Worm (Caenorhabditis elegans) whole organism, young adult: ENCODE results near the gene gcl-1.
A peak's percentile ranks its signal among the peaks of the same experiment; 100 is the strongest.

Experiments used
- B0035.1 ChIP-seq: sonication (generic microtip); optimal IDR thresholded peaks from 2 replicates; lab custom pipeline; 2016; ENCODE audit warnings: missing genetic modification characterization, mild to moderate bottlenecking, missing compliant biosample characterization, missing genotype, missing genetic modification reagents
- D2030.7 ChIP-seq: fragments of 200-800 bp; sonication (Bioruptor generic); IDR thresholded peaks from 2 replicates; pipeline ENCODE4 v1.3.6; 2022; ENCODE audit warnings: missing genetic modification reagents, missing genetic modification characterization, missing compliant biosample characterization
- F33H1.4 ChIP-seq: fragments of 200-800 bp; sonication (Bioruptor generic); IDR thresholded peaks from 2 replicates; pipeline ENCODE4 v1.3.6; 2022; ENCODE audit warnings: missing genetic modification reagents, missing genetic modification characterization, missing compliant biosample characterization
- F37B4.10 ChIP-seq: fragments of 200-800 bp; sonication (Bioruptor generic); IDR thresholded peaks from 2 replicates; pipeline ENCODE4 v1.3.6; 2022; ENCODE audit warnings: missing genetic modification characterization, missing compliant biosample characterization
- F49E8.2 ChIP-seq: sonication (generic microtip); optimal IDR thresholded peaks from 3 replicates; lab custom pipeline; 2017; ENCODE audit warnings: missing genetic modification characterization, mild to moderate bottlenecking, missing compliant biosample characterization, antibody characterized with exemption, moderate library complexity; ENCODE audit not compliant: insufficient read depth
- K11D2.4 ChIP-seq: fragments of 200-800 bp; sonication (Bioruptor generic); IDR thresholded peaks from 2 replicates; pipeline ENCODE4 v1.3.6; 2022; ENCODE audit warnings: missing genetic modification reagents, missing genetic modification characterization, missing compliant biosample characterization
- Y53F4B.3 ChIP-seq: fragments of 200-800 bp; sonication (Bioruptor generic); IDR thresholded peaks from 2 replicates; pipeline ENCODE4 v1.3.6; 2022; ENCODE audit warnings: missing genetic modification reagents, missing genetic modification characterization, missing compliant biosample characterization
- Y53G8AR.9 ChIP-seq: fragments of 200-800 bp; sonication (Bioruptor generic); conservative IDR thresholded peaks from 2 replicates; pipeline ENCODE4 v1.3.6; 2022; ENCODE audit warnings: missing genetic modification reagents, missing genetic modification characterization, missing compliant biosample characterization
- Y56A3A.18 ChIP-seq: fragments of 200-800 bp; sonication (Bioruptor generic); IDR thresholded peaks from 2 replicates; pipeline ENCODE4 v1.3.6; 2022; ENCODE audit warnings: missing genetic modification reagents, missing genetic modification characterization, missing compliant biosample characterization
- Y79H2A.3 ChIP-seq: fragments of 200-800 bp; sonication (Bioruptor generic); conservative IDR thresholded peaks from 2 replicates; pipeline ENCODE4 v1.3.6; 2022; ENCODE audit warnings: missing genetic modification reagents, missing genetic modification characterization, missing compliant biosample characterization
- Y95B8A.8 ChIP-seq: fragments of 200-800 bp; sonication (Bioruptor generic); IDR thresholded peaks from 2 replicates; pipeline ENCODE4 v1.3.6; 2022; ENCODE audit warnings: missing genetic modification reagents, missing genetic modification characterization, missing compliant biosample characterization
- athp-1 ChIP-seq: sonication (generic microtip); optimal IDR thresholded peaks from 2 replicates; lab custom pipeline; 2017; ENCODE audit warnings: mild to moderate bottlenecking, missing genetic modification characterization, missing compliant biosample characterization
- attf-5 ChIP-seq: fragments of 200-800 bp; sonication (Bioruptor generic); optimal IDR thresholded peaks from 2 replicates; lab custom pipeline; 2018; ENCODE audit warnings: mild to moderate bottlenecking, missing genetic modification characterization, missing compliant biosample characterization
- attf-6 ChIP-seq: fragments of 200-800 bp; sonication (Bioruptor generic); IDR thresholded peaks from 2 replicates; pipeline ENCODE4 v1.3.6; 2022; ENCODE audit warnings: missing genetic modification reagents, missing genetic modification characterization, missing compliant biosample characterization
- cebp-2 ChIP-seq: fragments of 200-800 bp; sonication (Bioruptor generic); IDR thresholded peaks from 2 replicates; pipeline ENCODE4 v1.3.6; 2022; ENCODE audit warnings: missing genetic modification characterization, missing compliant biosample characterization
- ceh-100 ChIP-seq: fragments of 200-800 bp; sonication (Bioruptor generic); IDR thresholded peaks from 2 replicates; pipeline ENCODE4 v1.3.6; 2022; ENCODE audit warnings: missing genetic modification reagents, missing genetic modification characterization, missing compliant biosample characterization
- ceh-40 ChIP-seq: fragments of 200-800 bp; sonication (Bioruptor generic); IDR thresholded peaks from 2 replicates; pipeline ENCODE4 v1.3.6; 2022; ENCODE audit warnings: missing genetic modification characterization, missing compliant biosample characterization
- dox-1 ChIP-seq: fragments of 200-800 bp; sonication (Bioruptor generic); IDR thresholded peaks from 2 replicates; pipeline ENCODE4 v1.3.6; 2022; ENCODE audit warnings: missing genetic modification reagents, missing genetic modification characterization, missing compliant biosample characterization
- egrh-3 ChIP-seq: fragments of 200-800 bp; sonication (Bioruptor generic); IDR thresholded peaks from 2 replicates; pipeline ENCODE4 v1.3.6; 2022; ENCODE audit warnings: missing genetic modification reagents, missing genetic modification characterization, missing compliant biosample characterization
- hmg-1.2 ChIP-seq: fragments of 200-800 bp; sonication (Bioruptor generic); IDR thresholded peaks from 2 replicates; pipeline ENCODE4 v1.3.6; 2022; ENCODE audit warnings: missing genetic modification reagents, missing genetic modification characterization, missing compliant biosample characterization
- hsf-1 ChIP-seq: fragments of 200-800 bp; sonication (Bioruptor generic); IDR thresholded peaks from 2 replicates; pipeline ENCODE4 v1.3.6; 2022; ENCODE audit warnings: missing genetic modification reagents, missing genetic modification characterization, missing compliant biosample characterization
- madf-3 ChIP-seq: fragments of 200-800 bp; sonication (Bioruptor generic); IDR thresholded peaks from 2 replicates; pipeline ENCODE4 v1.3.6; 2022; ENCODE audit warnings: missing genetic modification reagents, missing genetic modification characterization, missing compliant biosample characterization
- madf-6 ChIP-seq: fragments of 200-800 bp; sonication (Bioruptor generic); IDR thresholded peaks from 2 replicates; pipeline ENCODE4 v1.3.6; 2022; ENCODE audit warnings: missing genetic modification reagents, missing genetic modification characterization, missing compliant biosample characterization
- madf-8 ChIP-seq: fragments of 200-800 bp; sonication (Bioruptor generic); conservative IDR thresholded peaks from 2 replicates; pipeline ENCODE4 v1.3.6; 2022; ENCODE audit warnings: missing genetic modification reagents, missing genetic modification characterization, missing compliant biosample characterization
- nfyb-1 ChIP-seq: fragments of 200-800 bp; sonication (Bioruptor generic); IDR thresholded peaks from 2 replicates; pipeline ENCODE4 v1.3.6; 2022; ENCODE audit warnings: missing genetic modification reagents, missing genetic modification characterization, missing compliant biosample characterization
- nhr-80 ChIP-seq: sonication (generic microtip); optimal IDR thresholded peaks from 2 replicates; lab custom pipeline; 2016; ENCODE audit warnings: missing genetic modification characterization, missing compliant biosample characterization
- nhr-90 ChIP-seq: sonication (generic microtip); optimal IDR thresholded peaks from 2 replicates; lab custom pipeline; 2016; ENCODE audit warnings: missing genotype, mild to moderate bottlenecking, missing genetic modification characterization, missing compliant biosample characterization
- pbrm-1 ChIP-seq: fragments of 200-800 bp; sonication (Bioruptor generic); IDR thresholded peaks from 2 replicates; pipeline ENCODE4 v1.3.6; 2022; ENCODE audit warnings: missing genetic modification reagents, missing genetic modification characterization, missing compliant biosample characterization
- pha-4 ChIP-seq: fragments of 150-350 bp; sonication (generic microtip); optimal IDR thresholded peaks from 2 replicates; lab custom pipeline; 2014; ENCODE audit warnings: missing biosample characterization, missing genetic modification reagents, missing genetic modification characterization
- rcor-1 ChIP-seq: fragments of 200-800 bp; sonication (Bioruptor generic); IDR thresholded peaks from 2 replicates; pipeline ENCODE4 v1.3.6; 2022; ENCODE audit warnings: missing genetic modification reagents, missing genetic modification characterization, missing compliant biosample characterization
- sea-2 ChIP-seq: fragments of 200-800 bp; sonication (Bioruptor generic); IDR thresholded peaks from 2 replicates; pipeline ENCODE4 v1.3.6; 2022; ENCODE audit warnings: missing genetic modification characterization, missing compliant biosample characterization
- snpc-1.1 ChIP-seq: sonication (generic microtip); optimal IDR thresholded peaks from 2 replicates; lab custom pipeline; 2017; ENCODE audit warnings: missing genetic modification characterization, mild to moderate bottlenecking, missing compliant biosample characterization, antibody characterized with exemption, moderate library complexity, missing genotype, missing genetic modification reagents; ENCODE audit not compliant: insufficient read depth
- zfh-2 ChIP-seq: fragments of 200-800 bp; sonication (Bioruptor generic); conservative IDR thresholded peaks from 2 replicates; pipeline ENCODE4 v1.3.6; 2022; ENCODE audit warnings: missing genetic modification reagents, missing genetic modification characterization, missing compliant biosample characterization
- ztf-25 ChIP-seq: fragments of 200-800 bp; sonication (Bioruptor generic); IDR thresholded peaks from 2 replicates; pipeline ENCODE4 v1.3.6; 2022; ENCODE audit warnings: missing genetic modification reagents, missing genetic modification characterization, missing compliant biosample characterization

gcl-1 gene

DNA sequence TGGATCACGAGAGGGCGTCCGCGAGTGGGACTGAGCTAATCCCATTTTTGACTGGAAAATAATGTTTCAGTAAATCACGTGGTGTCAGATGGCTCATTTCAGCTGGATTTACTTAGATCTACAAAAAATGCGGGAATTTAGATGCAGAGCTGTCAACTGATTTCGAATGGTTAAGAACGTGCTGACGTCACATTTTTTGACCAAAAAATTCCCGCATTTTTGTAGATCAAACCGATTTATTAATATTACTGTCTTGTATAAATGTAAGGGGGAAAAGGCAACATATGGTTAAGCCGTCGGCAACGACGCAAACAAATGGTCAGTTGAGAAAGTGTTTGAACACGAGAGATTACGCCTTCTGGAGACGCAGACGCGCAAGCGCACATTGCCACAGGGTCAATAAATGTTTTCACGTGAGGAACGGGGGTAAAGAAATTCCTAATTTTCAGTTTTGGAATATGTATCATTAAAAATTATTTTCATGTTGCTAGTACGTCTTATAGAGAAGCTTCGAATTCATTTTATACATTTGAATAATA, at the start of gene gcl-1:
gcl-1 (minus strand) TSS at position 51 of the 539 bp plus-strand sequence.
- TF ChIP-seq madf-8 (GFP tag; lab: Robert Waterston, UW), result no peak
- peak; percentile 28; the same call in 1 of the 2 replicates for TF ChIP-seq hmg-1.2 (GFP tag; lab: Robert Waterston, UW)

DNA sequence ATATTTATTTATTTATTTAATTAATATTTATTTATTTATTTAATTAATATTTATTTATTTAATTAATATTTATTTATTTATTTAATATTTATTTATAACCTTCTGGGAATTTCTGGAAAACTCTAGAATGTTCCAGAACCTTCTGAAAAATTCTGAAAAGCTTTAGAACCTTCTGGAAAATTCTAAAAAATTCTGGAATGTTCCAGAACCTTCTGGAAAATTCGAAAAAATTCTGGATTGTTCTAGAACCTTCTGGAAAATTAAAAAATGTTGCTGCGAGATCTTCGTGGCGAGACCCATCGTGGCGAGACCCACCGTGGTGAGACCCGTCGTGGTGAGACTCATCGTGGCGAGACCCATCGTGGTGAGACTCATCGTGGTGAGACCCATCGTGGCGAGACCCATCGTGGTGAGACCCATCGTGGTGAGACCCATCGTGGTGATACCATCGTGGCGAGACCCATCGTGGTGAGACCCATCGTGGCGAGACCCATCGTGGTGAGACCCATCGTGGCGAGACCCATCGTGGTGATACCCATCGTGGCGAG, 49.5 kb upstream of the gcl-1 start:
- TF ChIP-seq hsf-1 (GFP tag; lab: Robert Waterston, UW), result peak; percentile 94
- peak; percentile 82; the same call in 1 of the 2 replicates for TF ChIP-seq cebp-2 (GFP tag; lab: Robert Waterston, UW)
- peak; percentile 37 for TF ChIP-seq F33H1.4 (GFP tag; lab: Robert Waterston, UW)
- peak; percentile 51; the same call in 1 of the 2 replicates for TF ChIP-seq egrh-3 (GFP tag; lab: Robert Waterston, UW)

DNA sequence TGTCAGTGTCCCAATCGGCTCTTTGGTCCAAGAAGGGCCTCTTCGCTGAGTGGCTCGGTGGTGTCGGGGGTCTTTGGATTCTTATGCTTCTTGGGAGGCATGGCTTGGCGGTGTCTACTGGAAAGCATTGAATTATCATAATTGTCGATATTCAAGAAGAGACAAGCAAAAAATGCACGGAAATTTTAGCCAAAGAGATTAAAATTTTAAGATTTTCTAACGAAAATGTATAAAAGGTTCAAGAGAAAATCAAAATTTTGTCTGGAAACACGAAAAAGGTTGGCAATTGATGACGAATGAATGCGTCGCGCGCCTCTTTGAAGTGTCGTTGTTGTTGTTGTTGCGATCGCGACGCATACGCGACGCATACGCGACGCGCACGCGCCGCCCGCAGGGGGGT, 48.2 kb upstream of the gcl-1 start, which contains the start of gene Y38H8A.12:
Y38H8A.12 (minus strand) TSS at position 101 of the 400 bp plus-strand sequence.
- TF ChIP-seq F37B4.10 (GFP tag; lab: Robert Waterston, UW), result no peak
- TF ChIP-seq madf-6, result no peak
- TF ChIP-seq pbrm-1, result no peak
- TF ChIP-seq rcor-1 (GFP tag; lab: Robert Waterston, UW), result no peak
- TF ChIP-seq attf-5 (GFP tag; lab: Kevin White, UChicago), result no peak
- TF ChIP-seq pha-4 (tag; lab: Kevin White, UChicago), result no peak

DNA sequence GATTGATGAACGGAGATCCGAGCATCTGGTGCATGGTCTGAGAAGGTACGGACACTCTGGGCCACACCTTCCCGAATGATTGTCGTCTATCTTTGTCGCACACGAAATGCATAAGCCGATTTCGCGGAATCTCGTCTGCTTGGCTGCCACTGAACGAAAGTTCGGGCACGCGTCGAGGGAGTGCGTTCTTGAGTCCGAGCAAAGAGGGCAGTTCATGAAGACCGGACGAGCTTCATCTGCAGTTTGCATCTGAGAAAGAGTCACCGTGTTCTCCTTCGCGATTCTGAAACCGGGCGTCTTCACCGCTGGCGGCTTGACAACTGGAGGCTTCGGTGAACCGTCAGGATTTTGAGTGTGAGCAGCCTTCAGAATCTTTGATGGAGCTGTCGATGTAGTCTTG, 45.5 kb upstream of the gcl-1 start:
- TF ChIP-seq zfh-2, result peak; percentile 69
- no peak for TF ChIP-seq Y53G8AR.9 (GFP tag; lab: Robert Waterston, UW)

DNA sequence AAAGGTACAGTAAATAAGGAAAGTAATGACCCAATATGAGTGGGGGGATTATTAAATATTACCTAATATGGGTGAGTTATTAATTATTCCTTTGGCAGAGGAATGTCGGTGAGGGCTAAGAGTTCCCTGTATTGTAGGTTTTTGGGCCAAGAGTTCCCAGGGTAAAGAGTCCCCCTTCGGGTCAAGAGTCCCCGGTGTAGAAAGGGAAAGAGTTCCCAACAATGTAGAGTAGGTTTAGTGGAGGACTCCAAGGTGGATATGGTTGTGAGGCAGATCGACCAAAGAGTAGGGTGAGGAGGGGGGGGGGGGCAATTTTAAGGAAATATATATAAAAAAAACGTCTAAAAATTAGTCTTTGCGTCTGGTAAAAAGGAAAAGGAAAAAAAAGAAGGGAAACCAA, 44.2 kb upstream of the gcl-1 start:
- TF ChIP-seq Y56A3A.18 (GFP tag; lab: Robert Waterston, UW) (no peak), snpc-1.1 (tag; lab: Kevin White, UChicago) (no peak), madf-6 (peak; percentile 51; the same call in 1 of the 2 replicates), attf-6 (GFP tag; lab: Robert Waterston, UW) (peak; percentile 33; the same call in 1 of the 2 replicates), cebp-2 (GFP tag; lab: Robert Waterston, UW) (0 out of 2 replicates have a peak, but pooled peaks have one; percentile 69), ceh-40 (GFP tag; lab: Robert Waterston, UW) (0 out of 2 replicates have a peak, but pooled peaks have one; percentile 44), D2030.7 (GFP tag; lab: Robert Waterston, UW) (0 out of 2 replicates have a peak, but pooled peaks have one; percentile 30)
- TF ChIP-seq, all 124 proteins: peak for 5

DNA sequence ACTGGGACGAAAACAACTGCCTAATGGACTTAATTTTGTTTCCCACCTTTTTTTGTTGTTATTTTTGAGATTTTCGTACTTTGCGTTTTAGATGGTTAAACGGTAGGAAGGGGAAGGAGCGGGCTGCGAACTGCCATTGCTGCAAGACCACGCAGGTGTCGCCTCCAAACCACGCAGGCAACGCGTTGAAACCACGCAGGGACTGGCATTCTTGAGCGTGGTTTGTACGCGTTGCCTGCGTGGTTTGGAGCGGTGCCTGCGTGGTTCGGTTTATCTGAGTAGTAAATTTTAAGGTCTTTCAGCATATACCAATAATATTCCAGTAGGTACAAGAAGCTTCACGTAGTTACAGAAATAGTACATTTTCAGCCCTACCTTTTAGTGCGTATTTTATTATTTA, 43.4 kb upstream of the gcl-1 start:
- TF ChIP-seq cebp-2 (GFP tag; lab: Robert Waterston, UW) (peak; percentile 91), ztf-25 (GFP tag; lab: Robert Waterston, UW) (0 out of 2 replicates have a peak, but pooled peaks have one; percentile 44), Y95B8A.8 (0 out of 2 replicates have a peak, but pooled peaks have one; percentile 12)

DNA sequence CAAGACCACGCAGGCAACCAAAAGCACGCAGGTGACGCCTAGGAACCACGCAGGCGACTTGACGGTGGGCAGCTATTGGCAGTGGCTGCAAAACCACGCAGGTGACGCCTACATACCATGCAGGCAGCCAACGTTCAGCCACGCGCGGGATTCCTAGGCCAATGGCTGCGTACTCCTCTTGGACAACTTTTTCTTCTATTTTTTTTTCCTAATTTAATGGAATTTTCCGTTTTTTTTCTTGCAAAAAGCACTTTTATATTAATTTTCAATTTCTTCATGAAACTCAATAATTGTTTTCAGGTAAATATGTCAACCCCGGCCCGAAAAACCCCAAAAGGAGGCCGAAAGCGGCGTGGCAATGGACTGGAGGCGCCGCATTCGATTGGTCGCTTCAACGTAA, 42.5 kb upstream of the gcl-1 start, which contains the start of gene Y38H8A.7:
Y38H8A.7 (plus strand) TSS at position 301 of the 400 bp plus-strand sequence.
- TF ChIP-seq dox-1 (GFP tag; lab: Robert Waterston, UW) (peak; percentile 42; the same call in 1 of the 2 replicates), egrh-3 (GFP tag; lab: Robert Waterston, UW) (peak; percentile 25; the same call in 1 of the 2 replicates)

DNA sequence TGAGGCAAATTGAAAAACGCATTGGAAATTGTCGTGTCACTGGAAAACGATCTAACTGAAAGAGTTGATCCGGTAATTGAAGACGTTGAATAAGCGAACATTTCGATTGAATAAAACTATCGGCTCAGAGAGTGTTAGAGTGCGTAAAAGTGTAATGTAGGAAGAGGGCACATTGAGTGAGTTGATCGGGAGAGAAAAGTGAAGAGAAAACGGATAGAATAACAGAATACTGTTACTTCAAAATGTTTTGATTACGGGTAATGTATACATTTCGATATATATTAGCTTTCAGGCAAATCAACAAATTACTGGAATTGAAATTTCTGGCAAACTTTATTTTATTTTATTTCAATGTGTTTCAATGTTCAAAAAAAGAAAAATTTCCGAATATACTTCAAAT, 42.0 kb upstream of the gcl-1 start, which contains the start of gene uso-1:
uso-1 (minus strand) TSS at position 101 of the 400 bp plus-strand sequence.
- TF ChIP-seq zfh-2 (no peak), nhr-90 (tag; lab: Kevin White, UChicago) (no peak), Y53F4B.3 (no peak), sea-2 (GFP tag; lab: Robert Waterston, UW) (no peak), F49E8.2 (no peak), B0035.1 (tag; lab: Kevin White, UChicago) (no peak), nhr-80 (tag; lab: Kevin White, UChicago) (no peak), nfyb-1 (GFP tag; lab: Robert Waterston, UW) (no peak), K11D2.4 (GFP tag; lab: Robert Waterston, UW) (no peak), ceh-100 (no peak), Y79H2A.3 (GFP tag; lab: Robert Waterston, UW) (no peak), madf-3 (GFP tag; lab: Robert Waterston, UW) (no peak), rcor-1 (GFP tag; lab: Robert Waterston, UW) (no peak), athp-1 (tag; lab: Kevin White, UChicago) (no peak)
